Worm (Caenorhabditis elegans) whole organism, young adult: ENCODE measurements around the gene mmcm-1.

Source experiments
- B0336.3 ChIP-seq: fragments of 200-800 bp; sonication (Bioruptor generic); IDR thresholded peaks from 2 replicates; pipeline ENCODE4 v1.3.6; 2022; ENCODE audit warnings: missing genetic modification characterization, missing compliant biosample characterization
- C06A6.2 ChIP-seq: fragments of 200-800 bp; sonication (Bioruptor generic); conservative IDR thresholded peaks from 2 replicates; pipeline ENCODE4 v1.3.6; 2022; ENCODE audit warnings: missing genetic modification characterization, missing compliant biosample characterization
- D2030.7 ChIP-seq: fragments of 200-800 bp; sonication (Bioruptor generic); IDR thresholded peaks from 2 replicates; pipeline ENCODE4 v1.3.6; 2022; ENCODE audit warnings: missing genetic modification reagents, missing genetic modification characterization, missing compliant biosample characterization
- F23B12.7 ChIP-seq: sonication (generic microtip); optimal IDR thresholded peaks from 2 replicates; lab custom pipeline; 2017; ENCODE audit warnings: missing genetic modification characterization, mild to moderate bottlenecking, missing compliant biosample characterization, antibody characterized with exemption, moderate library complexity; ENCODE audit not compliant: insufficient read depth
- F33H1.4 ChIP-seq: fragments of 200-800 bp; sonication (Bioruptor generic); IDR thresholded peaks from 2 replicates; pipeline ENCODE4 v1.3.6; 2022; ENCODE audit warnings: missing genetic modification reagents, missing genetic modification characterization, missing compliant biosample characterization
- F57C9.4 ChIP-seq: sonication (generic microtip); optimal IDR thresholded peaks from 2 replicates; lab custom pipeline; 2017; ENCODE audit warnings: mild to moderate bottlenecking, missing genetic modification characterization, missing compliant biosample characterization
- Y95B8A.8 ChIP-seq: fragments of 200-800 bp; sonication (Bioruptor generic); IDR thresholded peaks from 2 replicates; pipeline ENCODE4 v1.3.6; 2022; ENCODE audit warnings: missing genetic modification reagents, missing genetic modification characterization, missing compliant biosample characterization
- ZK185.1 ChIP-seq: sonication (generic microtip); optimal IDR thresholded peaks from 2 replicates; lab custom pipeline; 2016; ENCODE audit warnings: mild to moderate bottlenecking, missing genetic modification characterization, missing compliant biosample characterization; ENCODE audit not compliant: poor library complexity, severe bottlenecking
- athp-1 ChIP-seq: sonication (generic microtip); optimal IDR thresholded peaks from 2 replicates; lab custom pipeline; 2017; ENCODE audit warnings: mild to moderate bottlenecking, missing genetic modification characterization, missing compliant biosample characterization
- attf-5 ChIP-seq: fragments of 200-800 bp; sonication (Bioruptor generic); optimal IDR thresholded peaks from 2 replicates; lab custom pipeline; 2018; ENCODE audit warnings: mild to moderate bottlenecking, missing genetic modification characterization, missing compliant biosample characterization
- ccch-3 ChIP-seq: fragments of 200-800 bp; sonication (Bioruptor generic); optimal IDR thresholded peaks from 2 replicates; lab custom pipeline; 2018; ENCODE audit warnings: mild to moderate bottlenecking, missing genetic modification characterization, missing compliant biosample characterization
- cebp-1 ChIP-seq, 2 experiments: fragments of 200-800 bp in 1 of 2; sonication (Bioruptor generic) in 1 of 2; sonication (generic microtip) in 1 of 2; IDR thresholded peaks in 1 of 2; optimal IDR thresholded peaks in 1 of 2; 2 replicates each; pipeline versions ENCODE4 v1.3.6 to Lab custom; 2017 to 2022; ENCODE audit warnings: missing compliant biosample characterization in 2 of 2, missing genetic modification characterization in 2 of 2, mild to moderate bottlenecking in 1 of 2, missing genetic modification reagents in 1 of 2, moderate library complexity in 1 of 2
- cebp-2 ChIP-seq: fragments of 200-800 bp; sonication (Bioruptor generic); IDR thresholded peaks from 2 replicates; pipeline ENCODE4 v1.3.6; 2022; ENCODE audit warnings: missing genetic modification characterization, missing compliant biosample characterization
- ceh-100 ChIP-seq: fragments of 200-800 bp; sonication (Bioruptor generic); IDR thresholded peaks from 2 replicates; pipeline ENCODE4 v1.3.6; 2022; ENCODE audit warnings: missing genetic modification reagents, missing genetic modification characterization, missing compliant biosample characterization
- ceh-27 ChIP-seq: fragments of 200-800 bp; sonication (Bioruptor generic); optimal IDR thresholded peaks from 2 replicates; lab custom pipeline; 2018; ENCODE audit warnings: mild to moderate bottlenecking, missing genetic modification characterization, moderate library complexity, missing compliant biosample characterization
- ceh-58 ChIP-seq: fragments of 200-800 bp; sonication (Bioruptor generic); IDR thresholded peaks from 2 replicates; pipeline ENCODE4 v1.3.6; 2022; ENCODE audit warnings: missing genetic modification characterization, missing compliant biosample characterization
- chd-7 ChIP-seq: sonication (generic microtip); optimal IDR thresholded peaks from 2 replicates; lab custom pipeline; 2016; ENCODE audit warnings: mild to moderate bottlenecking, missing genetic modification characterization, moderate library complexity, missing compliant biosample characterization
- die-1 ChIP-seq: sonication (generic microtip); optimal IDR thresholded peaks from 2 replicates; lab custom pipeline; 2016; ENCODE audit warnings: missing genotype, mild to moderate bottlenecking, missing genetic modification characterization, missing compliant biosample characterization
- dox-1 ChIP-seq: fragments of 200-800 bp; sonication (Bioruptor generic); IDR thresholded peaks from 2 replicates; pipeline ENCODE4 v1.3.6; 2022; ENCODE audit warnings: missing genetic modification reagents, missing genetic modification characterization, missing compliant biosample characterization
- egl-44 ChIP-seq: fragments of 200-800 bp; sonication (Bioruptor generic); IDR thresholded peaks from 2 replicates; pipeline ENCODE4 v1.3.6; 2022; ENCODE audit warnings: missing genetic modification reagents, missing genetic modification characterization, missing compliant biosample characterization
- hmg-1.2 ChIP-seq: fragments of 200-800 bp; sonication (Bioruptor generic); IDR thresholded peaks from 2 replicates; pipeline ENCODE4 v1.3.6; 2022; ENCODE audit warnings: missing genetic modification reagents, missing genetic modification characterization, missing compliant biosample characterization
- lin-40 ChIP-seq: sonication (generic microtip); optimal IDR thresholded peaks from 2 replicates; lab custom pipeline; 2016; ENCODE audit warnings: missing genetic modification characterization, mild to moderate bottlenecking, missing compliant biosample characterization, missing genotype, missing genetic modification reagents
- lsl-1 ChIP-seq: fragments of 200-800 bp; sonication (Bioruptor generic); optimal IDR thresholded peaks from 2 replicates; lab custom pipeline; 2018; ENCODE audit warnings: mild to moderate bottlenecking, missing genetic modification characterization, moderate library complexity, missing compliant biosample characterization
- madf-8 ChIP-seq: fragments of 200-800 bp; sonication (Bioruptor generic); conservative IDR thresholded peaks from 2 replicates; pipeline ENCODE4 v1.3.6; 2022; ENCODE audit warnings: missing genetic modification reagents, missing genetic modification characterization, missing compliant biosample characterization
- mxl-1 ChIP-seq: sonication (generic microtip); optimal IDR thresholded peaks from 2 replicates; lab custom pipeline; 2016; ENCODE audit warnings: missing genetic modification characterization, missing compliant biosample characterization
- nfya-2 ChIP-seq: fragments of 200-800 bp; sonication (Bioruptor generic); IDR thresholded peaks from 2 replicates; pipeline ENCODE4 v1.3.6; 2022; ENCODE audit warnings: missing genetic modification reagents, missing genetic modification characterization, missing compliant biosample characterization
- nfyb-1 ChIP-seq: fragments of 200-800 bp; sonication (Bioruptor generic); IDR thresholded peaks from 2 replicates; pipeline ENCODE4 v1.3.6; 2022; ENCODE audit warnings: missing genetic modification reagents, missing genetic modification characterization, missing compliant biosample characterization
- nhr-80 ChIP-seq: sonication (generic microtip); optimal IDR thresholded peaks from 2 replicates; lab custom pipeline; 2016; ENCODE audit warnings: missing genetic modification characterization, missing compliant biosample characterization
- pha-4 ChIP-seq: fragments of 150-350 bp; sonication (generic microtip); optimal IDR thresholded peaks from 2 replicates; lab custom pipeline; 2014; ENCODE audit warnings: missing biosample characterization, missing genetic modification reagents, missing genetic modification characterization
- sdz-38 ChIP-seq: sonication (generic microtip); optimal IDR thresholded peaks from 2 replicates; lab custom pipeline; 2016; ENCODE audit warnings: missing genotype, missing genetic modification characterization, missing compliant biosample characterization
- snpc-1.3 ChIP-seq: sonication (generic microtip); optimal IDR thresholded peaks from 2 replicates; lab custom pipeline; 2017; ENCODE audit warnings: missing genetic modification characterization, mild to moderate bottlenecking, missing compliant biosample characterization, antibody characterized with exemption, moderate library complexity, missing genotype, missing genetic modification reagents; ENCODE audit not compliant: insufficient read depth
- snpc-4 ChIP-seq, 5 experiments: fragments of 150-350 bp in 1 of 5; sonication (generic microtip) in 4 of 5; optimal IDR thresholded peaks; 2 replicates each; lab custom pipeline; 2014 to 2018; ENCODE audit warnings: missing genetic modification characterization in 5 of 5, missing biosample characterization in 3 of 5, antibody characterized with exemption in 2 of 5, mild to moderate bottlenecking in 2 of 5, missing compliant biosample characterization in 2 of 5, missing genotype in 2 of 5, moderate library complexity in 2 of 5, missing genetic modification reagents in 1 of 5
- tbp1 ChIP-seq: fragments of 200-800 bp; sonication (Bioruptor generic); optimal IDR thresholded peaks from 2 replicates; lab custom pipeline; 2018; ENCODE audit warnings: mild to moderate bottlenecking, missing genetic modification characterization, missing compliant biosample characterization
- ztf-25 ChIP-seq: fragments of 200-800 bp; sonication (Bioruptor generic); IDR thresholded peaks from 2 replicates; pipeline ENCODE4 v1.3.6; 2022; ENCODE audit warnings: missing genetic modification reagents, missing genetic modification characterization, missing compliant biosample characterization
- ztf-6 ChIP-seq: fragments of 200-800 bp; sonication (Bioruptor generic); IDR thresholded peaks from 2 replicates; pipeline ENCODE4 v1.3.6; 2022; ENCODE audit warnings: missing genetic modification reagents, missing genetic modification characterization, missing compliant biosample characterization

Gene mmcm-1

DNA sequence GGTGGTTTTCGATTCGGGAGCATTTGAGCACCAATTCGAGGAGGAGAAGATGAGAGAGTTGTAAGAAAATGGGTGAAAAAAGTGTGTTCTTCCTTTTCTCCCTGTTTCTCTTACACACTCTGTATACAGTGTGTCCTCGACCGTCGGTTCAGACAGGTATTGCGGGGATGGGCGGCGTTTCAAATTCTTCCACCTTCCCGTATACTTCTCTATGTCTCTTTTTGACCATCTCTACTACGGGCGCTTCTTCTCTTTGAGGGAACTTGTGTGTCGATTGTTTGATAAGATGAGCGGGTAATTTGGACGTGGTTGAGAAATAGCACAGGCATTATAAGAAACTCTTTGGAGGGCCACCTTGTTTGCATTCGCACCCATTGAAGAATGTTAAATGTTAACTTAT is 19.9 kb downstream of the mmcm-1 start:
- no peak for TF ChIP-seq ztf-6 (GFP tag; lab: Robert Waterston, UW)
- TF ChIP-seq ztf-25, result no peak
- TF ChIP-seq Y95B8A.8 (GFP tag; lab: Robert Waterston, UW), result no peak
- peak; percentile 74 for TF ChIP-seq dox-1 (GFP tag; lab: Robert Waterston, UW)
- TF ChIP-seq pha-4 (tag; lab: Kevin White, UChicago), result no peak
- TF ChIP-seq attf-5 (GFP tag; lab: Kevin White, UChicago), result peak; percentile 12
- no peak for TF ChIP-seq die-1 (tag; lab: Kevin White, UChicago)
- peak; percentile 91 for TF ChIP-seq nhr-80 (tag; lab: Kevin White, UChicago)
- TF ChIP-seq hmg-1.2, result peak; percentile 24; the same call in 1 of the 2 replicates
- TF ChIP-seq cebp-1 (GFP tag; IDR thresholded peaks at IDR 0.05; lab: Robert Waterston, UW), result no peak
- peak; percentile 48 for TF ChIP-seq cebp-1 (tag; optimal IDR thresholded peaks at IDR 0.05; lab: Kevin White, UChicago)

DNA sequence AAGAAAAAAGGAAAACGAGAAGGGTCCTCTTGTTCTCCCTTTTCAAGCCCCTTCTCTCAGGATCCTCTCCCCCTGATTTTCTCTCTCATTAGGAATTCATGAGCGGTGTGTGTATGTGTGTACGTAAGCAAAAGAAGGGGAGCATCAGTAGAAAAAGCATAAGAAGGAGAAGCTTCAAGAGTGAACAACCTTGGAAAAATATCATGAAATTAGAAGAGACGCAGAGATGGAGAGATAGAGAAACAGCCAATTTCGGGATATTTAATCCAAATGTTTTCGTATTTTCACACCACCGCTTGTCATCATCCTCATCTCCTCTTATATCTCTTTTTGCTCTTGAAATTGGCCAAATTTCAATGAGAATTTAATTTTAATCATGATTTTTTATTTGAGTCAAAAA is 24.3 kb downstream of the mmcm-1 start:
- TF ChIP-seq tbp1 (GFP tag; lab: Kevin White, UChicago) (no peak), hmg-1.2 (0 out of 2 replicates have a peak, but pooled peaks have one; percentile 12)

DNA sequence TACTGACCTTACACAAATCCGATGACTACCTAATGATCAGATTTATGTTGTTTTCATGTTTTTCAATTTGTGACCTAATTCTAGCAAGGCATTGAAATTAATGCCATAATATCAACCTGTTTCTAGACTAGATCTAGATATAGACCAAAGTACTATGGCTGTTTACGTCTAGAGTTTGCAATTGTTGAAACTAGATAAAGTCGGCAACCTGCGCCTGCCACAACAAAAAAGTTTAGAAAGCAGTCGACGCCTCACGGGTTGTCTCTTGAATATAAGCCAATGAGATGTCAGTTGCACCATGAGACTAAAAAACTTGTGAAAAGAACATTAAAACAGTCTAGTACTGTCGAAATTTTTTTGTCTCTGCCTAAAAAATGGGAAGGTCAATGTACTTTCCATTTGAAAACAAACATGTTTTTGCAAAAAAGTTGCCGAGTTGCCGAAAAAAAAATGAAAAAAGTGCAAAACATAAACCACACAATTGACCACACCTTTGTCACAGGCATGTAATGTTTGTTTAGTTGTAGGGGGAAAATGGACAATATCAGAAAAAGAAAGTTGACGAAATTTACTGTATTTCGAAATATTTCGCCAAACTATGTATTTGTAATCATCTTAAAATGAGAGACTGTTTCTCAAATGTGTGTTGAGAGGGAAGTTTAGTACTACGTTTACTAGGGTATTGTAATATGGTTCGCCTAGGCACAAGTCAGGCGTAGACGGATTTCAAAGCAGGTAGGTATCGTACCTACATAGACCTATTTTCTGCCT is 28.3 kb downstream of the mmcm-1 start:
- no peak for TF ChIP-seq D2030.7
- TF ChIP-seq snpc-4 (GFP tag; optimal IDR thresholded peaks at IDR 0.05; lab: Kevin White, UChicago), result no peak
- TF ChIP-seq snpc-4 (tag; optimal IDR thresholded peaks at IDR 0.05; lab: Kevin White, UChicago), result peak in 2 of 4 experiments; percentile 20 to 40
- no peak for TF ChIP-seq F57C9.4
- TF ChIP-seq ccch-3 (GFP tag; lab: Kevin White, UChicago), result no peak
- no peak for TF ChIP-seq madf-8 (GFP tag; lab: Robert Waterston, UW)
- TF ChIP-seq cebp-1 (GFP tag; IDR thresholded peaks at IDR 0.05; lab: Robert Waterston, UW), result no peak
- TF ChIP-seq cebp-1 (tag; optimal IDR thresholded peaks at IDR 0.05; lab: Kevin White, UChicago), result peak; percentile 75
- no peak for TF ChIP-seq mxl-1 (tag; lab: Kevin White, UChicago)
- no peak for TF ChIP-seq B0336.3 (GFP tag; lab: Robert Waterston, UW)

DNA sequence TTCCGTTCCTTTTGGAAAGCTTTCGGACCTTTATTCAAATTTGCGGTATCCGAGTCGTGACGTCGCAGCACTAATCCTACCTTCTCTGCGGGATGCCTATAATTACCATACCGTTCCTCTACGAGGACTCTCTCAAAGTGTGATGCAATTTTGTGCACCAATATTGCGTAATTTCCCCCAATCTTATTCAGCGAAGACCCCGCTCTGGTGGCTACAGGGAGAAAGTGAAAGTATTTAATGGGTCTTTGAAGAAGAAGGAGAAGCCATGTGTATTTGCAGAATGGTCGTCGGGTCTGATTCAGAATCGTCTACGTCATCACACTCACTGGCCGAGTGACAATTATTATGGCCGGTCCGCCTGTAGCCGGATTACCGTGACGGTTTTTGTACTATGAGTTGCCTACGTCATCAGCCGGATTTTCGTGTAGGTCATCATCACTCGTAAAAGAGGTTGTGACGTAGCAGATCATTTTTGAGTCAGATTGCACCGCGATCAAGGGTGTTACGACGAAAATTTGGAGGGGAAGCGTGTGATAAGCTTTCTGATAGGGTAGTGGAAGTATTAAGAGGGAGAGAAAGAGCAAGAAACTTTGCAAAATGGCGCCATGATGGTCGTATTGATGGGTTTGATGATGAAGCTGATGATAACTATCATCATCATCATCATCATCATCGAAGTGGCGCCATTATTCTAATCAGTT is 31.1 kb downstream of the mmcm-1 start:
- TF ChIP-seq C06A6.2, result no peak
- TF ChIP-seq F33H1.4, result no peak
- no peak for TF ChIP-seq ceh-100 (GFP tag; lab: Robert Waterston, UW)
- no peak for TF ChIP-seq lsl-1 (GFP tag; lab: Kevin White, UChicago)
- TF ChIP-seq sdz-38 (tag; lab: Kevin White, UChicago), result no peak
- 0 out of 2 replicates have a peak, but pooled peaks have one; percentile 34 for TF ChIP-seq cebp-2 (GFP tag; lab: Robert Waterston, UW)
- peak; percentile 9 for TF ChIP-seq nhr-80 (tag; lab: Kevin White, UChicago)

- TF ChIP-seq egl-44 (GFP tag; lab: Robert Waterston, UW), result 0 out of 2 replicates have a peak, but pooled peaks have one; percentile 53
- no peak for TF ChIP-seq ceh-27 (GFP tag; lab: Kevin White, UChicago)
- TF ChIP-seq nfya-2, result no peak
- peak; percentile 48; the same call in 1 of the 2 replicates for TF ChIP-seq nfyb-1 (GFP tag; lab: Robert Waterston, UW)
- peak; percentile 18; the same call in 1 of the 2 replicates for TF ChIP-seq cebp-1 (GFP tag; IDR thresholded peaks at IDR 0.05; lab: Robert Waterston, UW)
- TF ChIP-seq cebp-1 (tag; optimal IDR thresholded peaks at IDR 0.05; lab: Kevin White, UChicago), result peak; percentile 60
- no peak for TF ChIP-seq snpc-4 (GFP tag; optimal IDR thresholded peaks at IDR 0.05; lab: Kevin White, UChicago)
- TF ChIP-seq snpc-4 (tag; optimal IDR thresholded peaks at IDR 0.05; lab: Kevin White, UChicago), result no peak
- peak; percentile 22 for TF ChIP-seq lin-40 (tag; lab: Kevin White, UChicago)
- TF ChIP-seq nhr-80 (tag; lab: Kevin White, UChicago), result peak; percentile 9
- TF ChIP-seq pha-4 (tag; lab: Kevin White, UChicago), result peak; percentile 32
- no peak for TF ChIP-seq F23B12.7 (tag; lab: Kevin White, UChicago)
- no peak for TF ChIP-seq ceh-58 (GFP tag; lab: Robert Waterston, UW)
- TF ChIP-seq snpc-1.3 (tag; lab: Kevin White, UChicago), result no peak
- no peak for TF ChIP-seq athp-1 (tag; lab: Kevin White, UChicago)
- peak; percentile 6 for TF ChIP-seq ZK185.1 (tag; lab: Kevin White, UChicago)
- TF ChIP-seq chd-7 (tag; lab: Kevin White, UChicago), result peak; percentile 36
These were observed 31.9 kb downstream of the mmcm-1 start for ce11 chrIII:3875608-3876007.
